Fruit fly (Drosophila melanogaster): ENCODE measurements around the gene Vps16B.

The Vps16B gene

dm6 chr3R:29861432-29862249 is 45.4 kb upstream of the Vps16B start, which contains the start of the genes CG15514 and RpS8 (continued):
- no peak; the same call in 1 of the 2 replicates for TF ChIP-seq E2f1 (GFP tag; IDR thresholded peaks at IDR 0.05)
- peak; percentile 44 for TF ChIP-seq org-1 (GFP tag; optimal IDR thresholded peaks at IDR 0.05)
- peak; percentile 71 for TF ChIP-seq CG9797 (GFP tag; optimal IDR thresholded peaks at IDR 0.05)
- TF ChIP-seq CG4424 (GFP tag; optimal IDR thresholded peaks at IDR 0.05), result peak; percentile 42
- TF ChIP-seq mirr (GFP tag; optimal IDR thresholded peaks at IDR 0.05), result peak; percentile 73
- TF ChIP-seq D (optimal IDR thresholded peaks at IDR 0.05), result no peak
- peak; percentile 29 for TF ChIP-seq D (GFP tag; optimal IDR thresholded peaks at IDR 0.05)
- TF ChIP-seq CG3838 (GFP tag; optimal IDR thresholded peaks at IDR 0.05), result no peak
- peak; percentile 39 for TF ChIP-seq twi (tag; optimal IDR thresholded peaks at IDR 0.05)
- peak; percentile 72 for TF ChIP-seq CG13424 (tag; optimal IDR thresholded peaks at IDR 0.05)
- TF ChIP-seq CG1603 (tag; optimal IDR thresholded peaks at IDR 0.05), result peak; percentile 66
- peak; percentile 83 for TF ChIP-seq CG2678 (tag; optimal IDR thresholded peaks at IDR 0.05)
- peak; percentile 47 for TF ChIP-seq CG7839 (tag; optimal IDR thresholded peaks at IDR 0.05)
- TF ChIP-seq H2.0 (GFP tag; IDR thresholded peaks at IDR 0.05), result no peak
- peak; percentile 62 for TF ChIP-seq CG7372 (GFP tag; IDR thresholded peaks at IDR 0.05)
- TF ChIP-seq tgo (GFP tag; IDR thresholded peaks at IDR 0.05), result peak; percentile 37; the same call in 1 of the 3 replicates
- no peak for TF ChIP-seq toy (GFP tag; IDR thresholded peaks at IDR 0.05)
- TF ChIP-seq lov (optimal IDR thresholded peaks at IDR 0.05), result no peak
- TF ChIP-seq lov (GFP tag; IDR thresholded peaks at IDR 0.05), result no peak
- peak; percentile 69 for TF ChIP-seq tap (tag; optimal IDR thresholded peaks at IDR 0.05)
- TF ChIP-seq CG10543 (GFP tag; optimal IDR thresholded peaks at IDR 0.05), result peak; percentile 87
- TF ChIP-seq Abd-B (GFP tag; optimal IDR thresholded peaks at IDR 0.05), result no peak
- no peak; the same call in 1 of the 2 replicates for TF ChIP-seq Adf1 (GFP tag; IDR thresholded peaks at IDR 0.05)
- TF ChIP-seq CG2875 (GFP tag; optimal IDR thresholded peaks at IDR 0.05), result peak; percentile 57
- no peak for TF ChIP-seq Sry-δ (GFP tag; optimal IDR thresholded peaks at IDR 0.05)
- no peak for TF ChIP-seq CG3065 (GFP tag; optimal IDR thresholded peaks at IDR 0.05)
- TF ChIP-seq CG17829 (tag; optimal IDR thresholded peaks at IDR 0.05), result peak; percentile 63
- TF ChIP-seq CG1647 (GFP tag; optimal IDR thresholded peaks at IDR 0.05), result no peak
- peak; percentile 1 for TF ChIP-seq NK7.1 (GFP tag; optimal IDR thresholded peaks at IDR 0.05)
- peak; percentile 22 for TF ChIP-seq CG12219 (GFP tag; optimal IDR thresholded peaks at IDR 0.05)
- peak; percentile 59 for TF ChIP-seq slbo (GFP tag; IDR thresholded peaks at IDR 0.05)
- TF ChIP-seq CG10267 (tag; optimal IDR thresholded peaks at IDR 0.05), result peak; percentile 75
- peak; percentile 67 for TF ChIP-seq pzg (GFP tag; optimal IDR thresholded peaks at IDR 0.05)
- peak; percentile 57 for TF ChIP-seq CG17359 (tag; optimal IDR thresholded peaks at IDR 0.05)
- TF ChIP-seq CG31388 (GFP tag; optimal IDR thresholded peaks at IDR 0.05), result no peak
- TF ChIP-seq CG5180 (GFP tag; optimal IDR thresholded peaks at IDR 0.05), result peak; percentile 56
- peak; percentile 56 for TF ChIP-seq Asciz (GFP tag; optimal IDR thresholded peaks at IDR 0.05)
- TF ChIP-seq caup (GFP tag; optimal IDR thresholded peaks at IDR 0.05; ENCODE audit: severe bottlenecking), result peak; percentile 86
- TF ChIP-seq croc (GFP tag; conservative IDR thresholded peaks at IDR 0.05), result no peak
- TF ChIP-seq CG11456 (GFP tag; IDR thresholded peaks at IDR 0.05), result peak; percentile 63; the same call in 1 of the 3 replicates
- peak; percentile 13 for TF ChIP-seq bab2 (GFP tag; optimal IDR thresholded peaks at IDR 0.05)
- peak in 1 of 2 experiments; percentile 55 for TF ChIP-seq insv (GFP tag; optimal IDR thresholded peaks at IDR 0.05)
- peak; percentile 93 for TF ChIP-seq NC2β (GFP tag; optimal IDR thresholded peaks at IDR 0.05)
- TF ChIP-seq Xrp1 (GFP tag; IDR thresholded peaks at IDR 0.05), result peak; percentile 47; the same call in 1 of the 2 replicates
- TF ChIP-seq inv (GFP tag; IDR thresholded peaks at IDR 0.05; ENCODE audit: partially characterized antibody), result no peak
- TF ChIP-seq bbx (GFP tag; IDR thresholded peaks at IDR 0.05; ENCODE audit: partially characterized antibody), result peak; percentile 8; the same call in 1 of the 2 replicates
- no peak for TF ChIP-seq CG11696 (GFP tag; IDR thresholded peaks at IDR 0.05)
- TF ChIP-seq Oaz (GFP tag; IDR thresholded peaks at IDR 0.05), result 0 out of 2 replicates have a peak, but pooled peaks have one; percentile 47
- no peak for TF ChIP-seq trh (GFP tag; optimal IDR thresholded peaks at IDR 0.05)

Measured in whole organism, embryonic.